Worm (Caenorhabditis elegans): ENCODE measurements around the gene C16C8.21.

The C16C8.21 gene

ce11 chrII:3447906-3448305, at the start of gene C16C8.21:
Gene C16C8.21 (plus strand): TSS chrII:3448206.
- TF ChIP-seq snpc-4 (GFP tag; optimal IDR thresholded peaks at IDR 0.05) = no peak
- TF ChIP-seq snpc-4 (tag; optimal IDR thresholded peaks at IDR 0.05) = no peak
- no peak for TF ChIP-seq egl-18 (GFP tag; IDR thresholded peaks at IDR 0.05)
- no peak for TF ChIP-seq ekl-4 (GFP tag; IDR thresholded peaks at IDR 0.05)
- TF ChIP-seq ztf-22 (GFP tag; optimal IDR thresholded peaks at IDR 0.05) = no peak
- TF ChIP-seq pbrm-1 (GFP tag; IDR thresholded peaks at IDR 0.05) = no peak
- no peak for TF ChIP-seq nhr-90 (tag; optimal IDR thresholded peaks at IDR 0.05)
- TF ChIP-seq madf-10 (tag; optimal IDR thresholded peaks at IDR 0.05) = no peak
- TF ChIP-seq T07F8.4 (tag; optimal IDR thresholded peaks at IDR 0.05) = no peak
- TF ChIP-seq nhr-27 (tag; optimal IDR thresholded peaks at IDR 0.05) = no peak
- no peak for TF ChIP-seq lag-1 (GFP tag; IDR thresholded peaks at IDR 0.05)

DNA sequence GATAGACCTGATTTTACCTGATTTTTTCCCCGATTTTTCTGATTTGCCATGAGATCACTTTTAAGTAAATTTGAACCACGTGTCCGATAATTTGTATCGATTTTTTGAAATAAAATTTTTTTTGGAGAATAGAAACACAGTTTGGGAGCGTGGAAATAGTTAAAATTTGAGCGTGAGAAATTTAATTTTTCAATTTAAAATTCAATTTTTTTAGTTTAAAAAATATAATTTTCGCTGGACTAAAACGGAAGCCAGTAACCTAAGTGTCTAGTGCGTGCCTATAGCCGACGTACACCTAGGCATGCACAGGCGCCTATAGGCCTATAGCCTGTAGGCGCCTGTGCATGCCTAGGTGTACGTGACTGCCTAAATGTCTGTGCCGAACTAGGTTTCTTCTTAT, 48.8 kb upstream of the C16C8.21 start, which contains the start of gene nep-9:
Gene nep-9, minus strand, starts transcription at position 101 of the 400 bp plus-strand sequence.
- TF ChIP-seq lir-1 (GFP tag; conservative IDR thresholded peaks at IDR 0.05) = no peak
- no peak for TF ChIP-seq nfya-1 (tag; optimal IDR thresholded peaks at IDR 0.05; ENCODE audit: borderline replicate concordance, insufficient read depth)
- TF ChIP-seq unc-62 (GFP tag; optimal IDR thresholded peaks at IDR 0.05) = no peak
- no peak for TF ChIP-seq lin-40 (tag; optimal IDR thresholded peaks at IDR 0.05)
- no peak for TF ChIP-seq ztf-3 (GFP tag; optimal IDR thresholded peaks at IDR 0.05)
- no peak for TF ChIP-seq Y79H2A.3 (GFP tag; conservative IDR thresholded peaks at IDR 0.05)
- TF ChIP-seq F52B5.7 (tag; optimal IDR thresholded peaks at IDR 0.05) = no peak
- no peak for TF ChIP-seq bed-1 (GFP tag; IDR thresholded peaks at IDR 0.05)
- TF ChIP-seq pbrm-1 (GFP tag; IDR thresholded peaks at IDR 0.05) = no peak
- TF ChIP-seq lin-26 (GFP tag; IDR thresholded peaks at IDR 0.05) = no peak
- no peak for TF ChIP-seq lsl-1 (GFP tag; optimal IDR thresholded peaks at IDR 0.05)
- TF ChIP-seq attf-5 (GFP tag; optimal IDR thresholded peaks at IDR 0.05) = no peak
- no peak for TF ChIP-seq tlf-1 (GFP tag; optimal IDR thresholded peaks at IDR 0.05)
- no peak for TF ChIP-seq efl-1 (GFP tag; optimal IDR thresholded peaks at IDR 0.05)
- TF ChIP-seq nfya-2 (GFP tag; IDR thresholded peaks at IDR 0.05) = no peak
- no peak for TF ChIP-seq zim-3 (tag; optimal IDR thresholded peaks at IDR 0.05)
- TF ChIP-seq lsy-27 (tag; optimal IDR thresholded peaks at IDR 0.05; ENCODE audit: borderline replicate concordance, insufficient read depth) = no peak
- no peak for TF ChIP-seq ekl-4 (GFP tag; IDR thresholded peaks at IDR 0.05)

DNA sequence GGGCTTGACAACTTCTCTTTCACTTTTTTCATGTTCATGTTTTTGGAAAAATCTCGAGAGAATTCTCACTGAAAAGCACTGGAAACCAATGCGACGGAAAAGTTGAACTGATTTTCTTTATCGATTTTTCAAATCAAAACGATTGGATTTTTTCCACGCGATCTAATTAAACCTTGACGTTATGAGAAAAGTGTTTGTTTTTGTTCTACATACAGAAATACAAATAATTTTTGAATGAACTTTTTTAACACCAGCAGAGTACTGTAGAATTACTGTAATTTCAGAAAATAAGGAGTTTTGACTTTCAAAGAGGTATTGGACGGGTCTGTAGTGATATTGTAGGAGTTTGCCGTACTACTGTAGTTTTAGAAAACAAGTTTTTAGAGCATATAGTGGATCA, 45.2 kb upstream of the C16C8.21 start, which contains the start of gene nep-10:
Gene nep-10, minus strand, starts transcription at position 101 of the 400 bp plus-strand sequence.
- TF ChIP-seq tbp1 (GFP tag; optimal IDR thresholded peaks at IDR 0.05) (no peak), cebp-2 (GFP tag; IDR thresholded peaks at IDR 0.05) (no peak), ztf-18 (tag; optimal IDR thresholded peaks at IDR 0.05) (no peak), lin-40 (tag; optimal IDR thresholded peaks at IDR 0.05) (no peak), die-1 (tag; optimal IDR thresholded peaks at IDR 0.05) (no peak), ceh-58 (GFP tag; IDR thresholded peaks at IDR 0.05) (no peak), ztf-3 (GFP tag; optimal IDR thresholded peaks at IDR 0.05) (no peak), Y79H2A.3 (GFP tag; conservative IDR thresholded peaks at IDR 0.05) (no peak), B0035.1 (tag; optimal IDR thresholded peaks at IDR 0.05) (no peak), F22D6.2 (tag; optimal IDR thresholded peaks at IDR 0.05) (no peak), egl-18 (GFP tag; IDR thresholded peaks at IDR 0.05) (no peak)

- no peak for TF ChIP-seq dpl-1 (GFP tag; optimal IDR thresholded peaks at IDR 0.05)
- no peak for TF ChIP-seq lin-26 (GFP tag; IDR thresholded peaks at IDR 0.05)
- no peak for TF ChIP-seq ccch-3 (GFP tag; optimal IDR thresholded peaks at IDR 0.05)
- no peak for TF ChIP-seq T07F8.4 (tag; optimal IDR thresholded peaks at IDR 0.05)
- TF ChIP-seq ama-1 (optimal IDR thresholded peaks at IDR 0.05) = no peak
- TF ChIP-seq ama-1 (GFP tag; optimal IDR thresholded peaks at IDR 0.05) = no peak
- TF ChIP-seq let-607 (tag; optimal IDR thresholded peaks at IDR 0.05) = no peak
- no peak for TF ChIP-seq rcor-1 (GFP tag; IDR thresholded peaks at IDR 0.05)
Observed at ce11 chrII:3403535-3403934, 44.5 kb upstream of the C16C8.21 start, which contains the start of gene nep-8. Gene nep-8 (plus strand): TSS chrII:3403835.
